Worm (Caenorhabditis elegans): Measurements from ENCODE around the gene C02F5.3.

The C02F5.3 gene

DNA sequence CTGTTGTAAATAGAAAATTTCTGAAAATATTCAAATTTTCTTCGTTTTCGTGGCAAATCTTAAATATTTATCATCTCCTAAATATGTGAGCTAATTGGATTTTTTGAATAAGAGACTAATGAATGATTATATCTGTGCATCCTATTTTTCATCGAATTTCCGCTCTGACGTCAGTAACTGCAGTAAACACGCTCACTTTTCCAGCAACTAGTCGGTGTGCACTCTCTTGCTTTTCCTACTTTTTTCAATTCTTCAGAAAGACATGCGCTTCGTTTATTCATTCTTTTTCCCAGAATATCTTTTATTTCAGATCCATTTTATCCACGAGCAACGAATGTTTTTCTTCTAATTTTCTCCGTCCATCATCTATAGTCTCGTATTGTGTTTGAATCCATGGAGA, 16.2 kb upstream of the C02F5.3 start:
- no peak for TF ChIP-seq lin-32 (GFP tag; optimal IDR thresholded peaks at IDR 0.05)
- no peak for TF ChIP-seq nhr-28 (tag; optimal IDR thresholded peaks at IDR 0.05)
- TF ChIP-seq tbx-8 (GFP tag; optimal IDR thresholded peaks at IDR 0.05): no peak
- no peak for TF ChIP-seq M03D4.4 (tag; optimal IDR thresholded peaks at IDR 0.05)
- TF ChIP-seq unc-120 (tag; optimal IDR thresholded peaks at IDR 0.05; ENCODE audit: poor library complexity, severe bottlenecking): no peak
- TF ChIP-seq lin-13 (tag; optimal IDR thresholded peaks at IDR 0.05): no peak
- TF ChIP-seq ceh-83 (GFP tag; optimal IDR thresholded peaks at IDR 0.05): no peak

- TF ChIP-seq nhr-2 (tag; optimal IDR thresholded peaks at IDR 0.05): no peak
- no peak for TF ChIP-seq hlh-1 (tag; optimal IDR thresholded peaks at IDR 0.05)
- TF ChIP-seq tbx-8 (GFP tag; optimal IDR thresholded peaks at IDR 0.05): no peak
- TF ChIP-seq blmp-1 (tag; optimal IDR thresholded peaks at IDR 0.05): no peak
- TF ChIP-seq M03D4.4 (tag; optimal IDR thresholded peaks at IDR 0.05): no peak
Measured at ce11 chrIII:8232634-8233033, 13.1 kb upstream of the C02F5.3 start, which contains the start of gene henn-1. Gene henn-1 (plus strand): TSS chrIII:8232651.

DNA sequence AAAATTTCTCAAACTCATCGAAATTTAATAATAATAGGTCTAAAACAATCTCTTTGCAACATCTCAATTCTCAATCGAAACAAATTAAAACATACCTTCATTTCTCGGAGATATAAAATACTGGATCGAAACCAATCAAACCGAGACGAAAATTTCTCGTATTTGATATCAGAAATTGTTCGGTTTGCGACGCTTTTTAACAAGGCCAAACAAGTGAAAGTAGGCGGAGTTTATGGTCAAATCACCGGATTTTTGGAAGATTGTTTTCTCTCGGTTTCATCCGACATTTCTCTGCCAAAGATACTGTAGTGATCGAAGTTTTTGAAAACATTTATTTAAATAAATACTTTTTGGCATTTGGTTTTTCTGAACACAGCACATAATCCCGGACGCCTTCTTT, 10.3 kb upstream of the C02F5.3 start, which contains the start of gene C02F5.14:
TSS of gene C02F5.14 (minus strand) at position 157 of the 400 bp plus-strand sequence.
- TF ChIP-seq lin-13 (tag; optimal IDR thresholded peaks at IDR 0.05) (no peak), unc-62 (GFP tag; optimal IDR thresholded peaks at IDR 0.05) (no peak), cnd-1 (tag; optimal IDR thresholded peaks at IDR 0.05) (no peak), nhr-76 (tag; optimal IDR thresholded peaks at IDR 0.05) (no peak), lin-32 (GFP tag; optimal IDR thresholded peaks at IDR 0.05) (no peak), elt-3 (tag; optimal IDR thresholded peaks at IDR 0.05) (no peak), nhr-12 (tag; optimal IDR thresholded peaks at IDR 0.05) (no peak), M03D4.4 (tag; optimal IDR thresholded peaks at IDR 0.05) (no peak), nhr-2 (tag; optimal IDR thresholded peaks at IDR 0.05) (no peak)

DNA sequence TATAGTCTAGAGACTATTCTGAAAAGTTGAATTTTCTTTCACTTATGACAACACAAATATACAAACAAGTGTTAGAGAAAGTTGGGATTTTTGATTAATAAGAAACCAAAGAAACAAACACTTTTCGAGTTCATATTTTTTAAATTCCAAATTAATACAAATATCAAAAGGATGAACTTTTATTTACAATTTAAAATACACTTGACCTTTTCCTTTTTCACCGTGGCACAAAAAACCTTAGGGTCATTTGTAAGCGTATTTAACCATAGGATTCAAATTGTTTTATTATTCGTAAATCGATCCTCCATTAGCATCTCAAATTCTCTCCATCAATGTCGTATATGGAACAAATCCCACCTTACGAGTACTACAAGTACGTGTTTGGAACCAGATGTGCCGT, 9.8 kb upstream of the C02F5.3 start, which contains the start of gene C02F5.5:
TSS of gene C02F5.5 (plus strand) at position 301 of the 400 bp plus-strand sequence.
- no peak for TF ChIP-seq flh-1 (GFP tag; optimal IDR thresholded peaks at IDR 0.05)
- TF ChIP-seq ces-1 (GFP tag; optimal IDR thresholded peaks at IDR 0.05): no peak
- no peak for TF ChIP-seq cnd-1 (tag; optimal IDR thresholded peaks at IDR 0.05)
- TF ChIP-seq unc-39 (tag; optimal IDR thresholded peaks at IDR 0.05): no peak
- TF ChIP-seq ham-2 (GFP tag; optimal IDR thresholded peaks at IDR 0.05): no peak
- TF ChIP-seq lsy-2 (tag; optimal IDR thresholded peaks at IDR 0.05): no peak
- TF ChIP-seq lin-13 (tag; optimal IDR thresholded peaks at IDR 0.05): no peak
- no peak for TF ChIP-seq mep-1 (tag; optimal IDR thresholded peaks at IDR 0.05)
- TF ChIP-seq mab-5 (tag; optimal IDR thresholded peaks at IDR 0.05): no peak
- no peak for TF ChIP-seq ceh-43 (GFP tag; optimal IDR thresholded peaks at IDR 0.05)
- no peak for TF ChIP-seq tbx-8 (GFP tag; optimal IDR thresholded peaks at IDR 0.05)
- TF ChIP-seq ceh-83 (GFP tag; optimal IDR thresholded peaks at IDR 0.05): no peak
- TF ChIP-seq drap-1 (GFP tag; optimal IDR thresholded peaks at IDR 0.05): no peak
- no peak for TF ChIP-seq nhr-2 (tag; optimal IDR thresholded peaks at IDR 0.05)

- TF ChIP-seq mep-1 (tag; optimal IDR thresholded peaks at IDR 0.05) (no peak), nhr-2 (tag; optimal IDR thresholded peaks at IDR 0.05) (no peak), lin-13 (tag; optimal IDR thresholded peaks at IDR 0.05) (no peak), snpc-4 (tag; optimal IDR thresholded peaks at IDR 0.05) (no peak), tbx-8 (GFP tag; optimal IDR thresholded peaks at IDR 0.05) (no peak)
Measured at ce11 chrIII:8237827-8238226, 7.9 kb upstream of the C02F5.3 start, which contains the start of gene tsp-2. Gene tsp-2 (minus strand): TSS chrIII:8237935.

ce11 chrIII:8239325-8239724, 6.4 kb upstream of the C02F5.3 start, which contains the start of gene tsp-1:
Gene tsp-1 (minus strand): TSS chrIII:8239423.
- TF ChIP-seq ham-2 (GFP tag; optimal IDR thresholded peaks at IDR 0.05) (no peak), nhr-12 (tag; optimal IDR thresholded peaks at IDR 0.05) (no peak), ces-1 (GFP tag; optimal IDR thresholded peaks at IDR 0.05) (no peak), lsy-2 (tag; optimal IDR thresholded peaks at IDR 0.05) (no peak), mep-1 (tag; optimal IDR thresholded peaks at IDR 0.05) (no peak), unc-62 (GFP tag; optimal IDR thresholded peaks at IDR 0.05) (no peak)

DNA sequence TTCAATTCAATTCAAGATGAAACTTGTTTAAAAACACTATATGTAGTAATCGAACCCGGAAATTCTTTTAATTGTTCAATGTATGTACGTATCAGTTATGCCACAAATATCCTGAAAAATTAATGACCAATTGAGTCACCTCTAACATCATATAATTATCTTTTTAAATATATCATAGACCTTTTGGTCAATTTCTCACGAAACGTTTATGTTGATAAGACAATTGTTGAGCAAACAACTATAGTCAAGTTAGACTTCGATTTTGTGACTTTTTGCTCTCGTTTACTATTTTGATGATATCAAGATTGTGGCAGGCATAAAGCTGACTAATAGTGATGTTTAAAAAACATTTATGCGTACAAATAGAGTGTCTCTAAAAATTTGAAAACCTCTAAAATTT, 5.4 kb upstream of the C02F5.3 start:
- TF ChIP-seq nhr-28 (tag; optimal IDR thresholded peaks at IDR 0.05): no peak

ce11 chrIII:8240948-8241347, 4.7 kb upstream of the C02F5.3 start:
- TF ChIP-seq ztf-11 (tag; optimal IDR thresholded peaks at IDR 0.05) (no peak), lin-13 (tag; optimal IDR thresholded peaks at IDR 0.05) (no peak), nhr-237 (tag; optimal IDR thresholded peaks at IDR 0.05) (no peak), mep-1 (tag; optimal IDR thresholded peaks at IDR 0.05) (no peak)
